Fruit fly (Drosophila melanogaster) whole organism, embryonic: Measurements from ENCODE around the gene Tsf2.

ENCODE experiments used
- Aef1 ChIP-seq: fragments of 200-800 bp; sonication (Bioruptor generic); IDR thresholded peaks from 3 replicates; pipeline ENCODE4 v1.3.6; 2022; ENCODE audit warnings: missing biosample characterization, missing genetic modification characterization
- CG10959 ChIP-seq: fragments of 200-800 bp; sonication (Bioruptor generic); IDR thresholded peaks from 2 replicates; pipeline ENCODE4 v1.3.6; 2022; ENCODE audit warnings: missing biosample characterization, missing genetic modification characterization
- CG10979 ChIP-seq: fragments of 200-800 bp; sonication (Bioruptor generic); optimal IDR thresholded peaks from 2 replicates; lab custom pipeline; 2018; ENCODE audit warnings: missing biosample characterization, mild to moderate bottlenecking, missing genetic modification characterization, moderate library complexity
- CG12219 ChIP-seq: fragments of 200-800 bp; sonication (Bioruptor generic); optimal IDR thresholded peaks from 3 replicates; lab custom pipeline; 2018; ENCODE audit warnings: missing biosample characterization, mild to moderate bottlenecking, missing genetic modification characterization
- CG12769 ChIP-seq: fragments of 200-800 bp; sonication (Bioruptor generic); optimal IDR thresholded peaks from 2 replicates; lab custom pipeline; 2019; ENCODE audit warnings: missing biosample characterization, mild to moderate bottlenecking, missing genetic modification characterization, moderate library complexity
- CG15073 ChIP-seq: fragments of 200-800 bp; sonication (Bioruptor generic); optimal IDR thresholded peaks from 2 replicates; lab custom pipeline; 2016; ENCODE audit warnings: missing biosample characterization, missing genetic modification characterization
- CG15514 ChIP-seq: fragments of 200-800 bp; sonication (Bioruptor generic); optimal IDR thresholded peaks from 3 replicates; lab custom pipeline; 2017; ENCODE audit warnings: missing biosample characterization, missing genetic modification characterization, mild to moderate bottlenecking, moderate library complexity, missing genetic modification reagents
- CG17361 ChIP-seq: fragments of 200-800 bp; sonication (Bioruptor generic); IDR thresholded peaks from 3 replicates; pipeline ENCODE4 v1.3.6; 2022; ENCODE audit warnings: missing biosample characterization, missing genetic modification characterization
- CG18619 ChIP-seq: fragments of 200-800 bp; sonication (Bioruptor generic); optimal IDR thresholded peaks from 3 replicates; lab custom pipeline; 2017; ENCODE audit warnings: missing biosample characterization, mild to moderate bottlenecking, missing genetic modification characterization
- CG2202 ChIP-seq: fragments of 200-800 bp; sonication (Bioruptor generic); optimal IDR thresholded peaks from 2 replicates; lab custom pipeline; 2018; ENCODE audit warnings: missing biosample characterization, mild to moderate bottlenecking, missing genetic modification characterization
- CG2889 ChIP-seq: fragments of 200-800 bp; sonication (Bioruptor generic); IDR thresholded peaks from 3 replicates; pipeline ENCODE4 v1.3.6; 2022; ENCODE audit warnings: missing biosample characterization, missing genetic modification characterization
- CG3407 ChIP-seq: fragments of 200-800 bp; sonication (Bioruptor generic); optimal IDR thresholded peaks from 2 replicates; lab custom pipeline; 2018; ENCODE audit warnings: missing biosample characterization, mild to moderate bottlenecking, missing genetic modification characterization
- CG3726 ChIP-seq: fragments of 200-800 bp; sonication (Bioruptor generic); IDR thresholded peaks from 3 replicates; pipeline ENCODE4, ENCODE4 v1.3.6; 2022; ENCODE audit warnings: missing biosample characterization, missing genetic modification characterization
- CG4360 ChIP-seq: fragments of 200-800 bp; sonication (Bioruptor generic); IDR thresholded peaks from 2 replicates; pipeline ENCODE4 v1.3.6; 2022; ENCODE audit warnings: missing biosample characterization, missing genetic modification characterization
- CG4707 ChIP-seq: fragments of 200-800 bp; sonication (Bioruptor generic); optimal IDR thresholded peaks from 2 replicates; lab custom pipeline; 2018; ENCODE audit warnings: missing biosample characterization, mild to moderate bottlenecking, missing genetic modification characterization, moderate library complexity
- CG6175 ChIP-seq: fragments of 200-800 bp; sonication (Bioruptor generic); IDR thresholded peaks from 3 replicates; pipeline ENCODE4 v1.3.6; 2022; ENCODE audit warnings: missing biosample characterization, missing genetic modification characterization
- CG6654 ChIP-seq: fragments of 200-800 bp; sonication (Bioruptor generic); optimal IDR thresholded peaks from 2 replicates; lab custom pipeline; 2017; ENCODE audit warnings: missing biosample characterization, mild to moderate bottlenecking, missing genetic modification characterization
- CG7357 ChIP-seq: fragments of 200-800 bp; sonication (Bioruptor generic); IDR thresholded peaks from 3 replicates; pipeline ENCODE4 v1.3.6; 2022; ENCODE audit warnings: missing biosample characterization, missing genetic modification characterization
- CG7928 ChIP-seq: fragments of 200-800 bp; sonication (Bioruptor generic); optimal IDR thresholded peaks from 2 replicates; lab custom pipeline; 2017; ENCODE audit warnings: missing biosample characterization, mild to moderate bottlenecking, missing genetic modification characterization
- CG8281 ChIP-seq: fragments of 200-800 bp; sonication (Bioruptor generic); optimal IDR thresholded peaks from 2 replicates; lab custom pipeline; 2018; ENCODE audit warnings: missing biosample characterization, mild to moderate bottlenecking, missing genetic modification characterization, moderate library complexity
- CG8290 ChIP-seq, 3 experiments: fragments of 200-800 bp; sonication (Bioruptor generic); optimal IDR thresholded peaks; 2 replicates each; lab custom pipeline; 2016 to 2019; ENCODE audit warnings: missing biosample characterization in 3 of 3, missing genetic modification characterization in 3 of 3, mild to moderate bottlenecking in 2 of 3, moderate library complexity in 1 of 3
- CG8924 ChIP-seq: fragments of 200-800 bp; optimal IDR thresholded peaks from 3 replicates; lab custom pipeline; 2019; ENCODE audit warnings: missing biosample characterization, mild to moderate bottlenecking, missing genetic modification characterization, moderate library complexity
- Camta ChIP-seq: fragments of 200-800 bp; sonication (Bioruptor generic); optimal IDR thresholded peaks from 2 replicates; lab custom pipeline; 2016; ENCODE audit warnings: missing biosample characterization, missing genetic modification characterization
- Chrac-16 ChIP-seq: fragments of 200-800 bp; sonication (Bioruptor generic); optimal IDR thresholded peaks from 3 replicates; lab custom pipeline; 2016; ENCODE audit warnings: missing biosample characterization, missing genetic modification characterization
- CoRest ChIP-seq: fragments of 200-800 bp; sonication (Bioruptor generic); optimal IDR thresholded peaks from 3 replicates; lab custom pipeline; 2018; ENCODE audit warnings: missing biosample characterization, mild to moderate bottlenecking, missing genetic modification characterization, moderate library complexity
- Dip3 ChIP-seq: fragments of 200-800 bp; sonication (Bioruptor generic); optimal IDR thresholded peaks from 3 replicates; lab custom pipeline; 2016; ENCODE audit warnings: missing biosample characterization, missing genetic modification characterization
- Dll ChIP-seq: fragments of 200-800 bp; sonication (Bioruptor generic); IDR thresholded peaks from 4 replicates; pipeline ENCODE4 v1.3.6; 2022; ENCODE audit warnings: missing biosample characterization, missing genetic modification characterization; ENCODE audit not compliant: partially characterized antibody
- Drgx ChIP-seq: fragments of 200-800 bp; sonication (Bioruptor generic); IDR thresholded peaks from 2 replicates; pipeline ENCODE4 v1.3.6; 2022; ENCODE audit warnings: missing biosample characterization, missing genetic modification characterization
- Fer3 ChIP-seq: fragments of 200-800 bp; sonication (Bioruptor generic); optimal IDR thresholded peaks from 2 replicates; lab custom pipeline; 2018; ENCODE audit warnings: missing biosample characterization, mild to moderate bottlenecking, missing genetic modification characterization, moderate library complexity
- H2.0 ChIP-seq: fragments of 200-800 bp; sonication (Bioruptor generic); IDR thresholded peaks from 2 replicates; pipeline ENCODE4 v1.3.6; 2022; ENCODE audit warnings: missing biosample characterization, missing genetic modification characterization
- Lhr ChIP-seq: fragments of 200-800 bp; sonication (Bioruptor generic); optimal IDR thresholded peaks from 3 replicates; lab custom pipeline; 2017; ENCODE audit warnings: mild to moderate bottlenecking, missing biosample characterization, missing genetic modification reagents, missing genetic modification characterization
- Meics ChIP-seq: fragments of 200-800 bp; sonication (Bioruptor generic); optimal IDR thresholded peaks from 2 replicates; lab custom pipeline; 2017; ENCODE audit warnings: missing biosample characterization, mild to moderate bottlenecking, missing genetic modification characterization
- Nf-YC ChIP-seq: fragments of 200-800 bp; optimal IDR thresholded peaks from 3 replicates; lab custom pipeline; 2019; ENCODE audit warnings: missing biosample characterization, mild to moderate bottlenecking, missing genetic modification characterization, moderate library complexity
- Vsx1 ChIP-seq: fragments of 200-800 bp; sonication (Bioruptor generic); optimal IDR thresholded peaks from 2 replicates; lab custom pipeline; 2017; ENCODE audit warnings: missing biosample characterization, mild to moderate bottlenecking, missing genetic modification characterization, missing genetic modification reagents
- Xrp1 ChIP-seq: fragments of 200-800 bp; sonication (Bioruptor generic); IDR thresholded peaks from 2 replicates; pipeline ENCODE4 v1.3.6; 2022; ENCODE audit warnings: missing biosample characterization, missing genetic modification characterization
- ab ChIP-seq: fragments of 200-800 bp; sonication (Bioruptor generic); optimal IDR thresholded peaks from 2 replicates; lab custom pipeline; 2016; ENCODE audit warnings: missing biosample characterization, missing genetic modification characterization
- al ChIP-seq: fragments of 200-800 bp; sonication (Bioruptor generic); IDR thresholded peaks from 2 replicates; pipeline ENCODE4 v1.3.6; 2022; ENCODE audit warnings: missing biosample characterization, missing genetic modification characterization
- ash1 ChIP-seq: fragments of 200-800 bp; sonication (Bioruptor generic); optimal IDR thresholded peaks from 2 replicates; lab custom pipeline; 2018; ENCODE audit warnings: missing biosample characterization, mild to moderate bottlenecking, missing genetic modification characterization
- bab2 ChIP-seq: fragments of 200-800 bp; sonication (Bioruptor generic); optimal IDR thresholded peaks from 2 replicates; lab custom pipeline; 2016; ENCODE audit warnings: missing biosample characterization, missing genetic modification characterization
- bbx ChIP-seq: fragments of 200-800 bp; sonication (Bioruptor generic); IDR thresholded peaks from 2 replicates; pipeline ENCODE4 v1.3.6; 2022; ENCODE audit warnings: missing biosample characterization, missing genetic modification characterization; ENCODE audit not compliant: partially characterized antibody
- bcd ChIP-seq: fragments of 200-800 bp; sonication (Bioruptor generic); optimal IDR thresholded peaks from 2 replicates; lab custom pipeline; 2017; ENCODE audit warnings: missing biosample characterization, mild to moderate bottlenecking, missing genetic modification characterization
- bowl ChIP-seq: fragments of 200-800 bp; sonication (Bioruptor generic); IDR thresholded peaks from 2 replicates; pipeline ENCODE4 v1.3.6; 2022; ENCODE audit warnings: missing biosample characterization, missing genetic modification characterization
- gce ChIP-seq: fragments of 200-800 bp; sonication (Bioruptor generic); IDR thresholded peaks from 3 replicates; pipeline ENCODE4 v1.3.6; 2022; ENCODE audit warnings: missing biosample characterization, missing genetic modification characterization
- gro ChIP-seq: fragments of 200-800 bp; sonication (Bioruptor generic); optimal IDR thresholded peaks from 2 replicates; lab custom pipeline; 2016; ENCODE audit warnings: missing biosample characterization, missing genetic modification characterization
- lilli ChIP-seq: fragments of 200-800 bp; sonication (Bioruptor generic); optimal IDR thresholded peaks from 3 replicates; lab custom pipeline; 2016; ENCODE audit warnings: missing biosample characterization, missing genetic modification characterization
- pros ChIP-seq: fragments of 200-800 bp; sonication (Bioruptor generic); optimal IDR thresholded peaks from 3 replicates; lab custom pipeline; 2019; ENCODE audit warnings: missing biosample characterization, mild to moderate bottlenecking, missing genetic modification characterization, moderate library complexity
- pum ChIP-seq: fragments of 200-800 bp; sonication (Bioruptor generic); optimal IDR thresholded peaks from 2 replicates; lab custom pipeline; 2016; ENCODE audit warnings: missing biosample characterization, missing genetic modification characterization
- ranshi ChIP-seq: fragments of 200-800 bp; sonication (Bioruptor generic); IDR thresholded peaks from 2 replicates; pipeline ENCODE4 v1.3.6; 2022; ENCODE audit warnings: missing biosample characterization, missing genetic modification characterization
- slou ChIP-seq: fragments of 200-800 bp; sonication (Bioruptor generic); optimal IDR thresholded peaks from 3 replicates; lab custom pipeline; 2016; ENCODE audit warnings: missing biosample characterization, missing genetic modification characterization
- ssp ChIP-seq: fragments of 200-800 bp; sonication (Bioruptor generic); IDR thresholded peaks from 2 replicates; pipeline ENCODE4 v1.3.6; 2022; ENCODE audit warnings: missing biosample characterization, missing genetic modification characterization
- tna ChIP-seq: fragments of 200-800 bp; sonication (Bioruptor generic); IDR thresholded peaks from 2 replicates; pipeline ENCODE4 v1.3.6; 2022; ENCODE audit warnings: missing biosample characterization, missing genetic modification characterization; ENCODE audit not compliant: partially characterized antibody

Gene Tsf2

dm6 chr3L:12523941-12524340 lies 9.6 kb downstream of the Tsf2 start, which contains the start of the genes ver and Gcn5 (continued):
- 0 out of 2 replicates have a peak, but pooled peaks have one; percentile 13 for TF ChIP-seq bbx (GFP tag; lab: Robert Waterston, UW)
- TF ChIP-seq CG17361 = peak; percentile 95
- peak; percentile 96 for TF ChIP-seq Drgx (GFP tag; lab: Robert Waterston, UW)
- peak; percentile 85 for TF ChIP-seq CG7357 (GFP tag; lab: Robert Waterston, UW)
- peak; percentile 95 for TF ChIP-seq Xrp1 (GFP tag; lab: Robert Waterston, UW)
- TF ChIP-seq slou = peak; percentile 84
- TF ChIP-seq CG15073 = peak; percentile 20
- peak; percentile 92 for TF ChIP-seq Fer3 (tag; lab: Kevin White, UChicago)
- TF ChIP-seq Lhr (GFP tag; lab: Kevin White, UChicago) = peak; percentile 69
- peak; percentile 91 for TF ChIP-seq CG15514 (GFP tag; lab: Kevin White, UChicago)
- TF ChIP-seq gro (GFP tag; lab: Kevin White, UChicago) = peak; percentile 56
- TF ChIP-seq CG3407 (GFP tag; lab: Kevin White, UChicago) = peak; percentile 75
- peak; percentile 94 for TF ChIP-seq Aef1
- peak; percentile 90 for TF ChIP-seq CG2889
- peak; percentile 69 for TF ChIP-seq CG8290 (GFP tag; optimal IDR thresholded peaks at IDR 0.05; lab: Kevin White, UChicago)
- peak; percentile 52 to 83 for TF ChIP-seq CG8290 (tag; optimal IDR thresholded peaks at IDR 0.05; lab: Kevin White, UChicago)
- peak; percentile 93 for TF ChIP-seq H2.0
- TF ChIP-seq CG7928 (GFP tag; lab: Kevin White, UChicago) = peak; percentile 79
- TF ChIP-seq Dll (GFP tag; lab: Robert Waterston, UW) = no peak
- peak; percentile 83; the same call in 2 of the 3 replicates for TF ChIP-seq CG3726 (GFP tag; lab: Robert Waterston, UW)
- peak; percentile 94 for TF ChIP-seq CoRest
- peak; percentile 85 for TF ChIP-seq CG10959 (GFP tag; lab: Robert Waterston, UW)
- peak; percentile 87 for TF ChIP-seq CG10979 (tag; lab: Kevin White, UChicago)
- TF ChIP-seq Meics = peak; percentile 93
- TF ChIP-seq pros = no peak
- peak; percentile 90 for TF ChIP-seq bab2 (GFP tag; lab: Kevin White, UChicago)
- TF ChIP-seq ranshi (GFP tag; lab: Robert Waterston, UW) = peak; percentile 92
- peak; percentile 75 for TF ChIP-seq Nf-YC (tag; lab: Kevin White, UChicago)
- peak; percentile 90 for TF ChIP-seq gce (GFP tag; lab: Robert Waterston, UW)
- TF ChIP-seq CG4360 (GFP tag; lab: Robert Waterston, UW) = peak; percentile 63
- TF ChIP-seq ssp (GFP tag; lab: Robert Waterston, UW) = peak; percentile 86
- TF ChIP-seq Chrac-16 (GFP tag; lab: Kevin White, UChicago) = peak; percentile 86
- peak; percentile 83 for TF ChIP-seq CG12219 (GFP tag; lab: Kevin White, UChicago)
- TF ChIP-seq lilli = peak; percentile 95
- peak; percentile 92 for TF ChIP-seq CG8924 (tag; lab: Kevin White, UChicago)
- peak; percentile 65 for TF ChIP-seq CG4707 (GFP tag; lab: Kevin White, UChicago)
- TF ChIP-seq Camta (GFP tag; lab: Kevin White, UChicago) = peak; percentile 80
- TF ChIP-seq pum (GFP tag; lab: Kevin White, UChicago) = peak; percentile 85
- no peak for TF ChIP-seq ash1 (GFP tag; lab: Kevin White, UChicago)
- peak; percentile 78 for TF ChIP-seq CG6175
- peak; percentile 76 for TF ChIP-seq bowl (GFP tag; lab: Robert Waterston, UW)
- peak; percentile 74 for TF ChIP-seq CG8281 (tag; lab: Kevin White, UChicago)
- TF ChIP-seq tna = no peak
- TF ChIP-seq Vsx1 (GFP tag; lab: Kevin White, UChicago) = no peak
- peak; percentile 92 for TF ChIP-seq bcd
- TF ChIP-seq CG18619 (GFP tag; lab: Kevin White, UChicago) = peak; percentile 88
- peak; percentile 90 for TF ChIP-seq CG12769
- TF ChIP-seq Dip3 (GFP tag; lab: Kevin White, UChicago) = peak; percentile 89
- peak; percentile 75 for TF ChIP-seq CG6654 (GFP tag; lab: Kevin White, UChicago)
- TF ChIP-seq ab (GFP tag; lab: Kevin White, UChicago) = peak; percentile 44
- peak; percentile 87 for TF ChIP-seq CG2202 (tag; lab: Kevin White, UChicago)
- TF ChIP-seq al = peak; percentile 93
